Worm (Caenorhabditis elegans): ENCODE measurements around the gene T09A5.15.
A peak's percentile ranks its signal among the peaks of the same experiment; 100 is the strongest.

T09A5.15 gene

ce11 chrII:7900190-7900672 is 42.5 kb downstream of the T09A5.15 start, which contains the start of gene rev-1:
TSS of gene rev-1 (plus strand) at chrII:7900622.
- TF ChIP-seq ham-2 (GFP tag; optimal IDR thresholded peaks at IDR 0.05) (no peak), sptf-1 (tag; optimal IDR thresholded peaks at IDR 0.05) (no peak), ces-1 (GFP tag; optimal IDR thresholded peaks at IDR 0.05) (peak; percentile 64), nhr-2 (tag; optimal IDR thresholded peaks at IDR 0.05) (no peak)

ce11 chrII:7900762-7901161 is 43.0 kb downstream of the T09A5.15 start:
- TF ChIP-seq pha-4 (tag; optimal IDR thresholded peaks at IDR 0.05) (no peak), lin-32 (GFP tag; optimal IDR thresholded peaks at IDR 0.05) (no peak), tbx-8 (GFP tag; optimal IDR thresholded peaks at IDR 0.05) (no peak), sptf-1 (tag; optimal IDR thresholded peaks at IDR 0.05) (no peak), unc-62 (GFP tag; optimal IDR thresholded peaks at IDR 0.05) (no peak), ceh-39 (tag; optimal IDR thresholded peaks at IDR 0.05) (no peak), nhr-28 (tag; optimal IDR thresholded peaks at IDR 0.05) (no peak), ham-2 (GFP tag; optimal IDR thresholded peaks at IDR 0.05) (no peak), mep-1 (tag; optimal IDR thresholded peaks at IDR 0.05) (no peak), unc-39 (tag; optimal IDR thresholded peaks at IDR 0.05) (no peak), snpc-4 (tag; optimal IDR thresholded peaks at IDR 0.05) (no peak), mab-5 (tag; optimal IDR thresholded peaks at IDR 0.05) (no peak), mls-2 (tag; optimal IDR thresholded peaks at IDR 0.05) (no peak), elt-3 (tag; optimal IDR thresholded peaks at IDR 0.05) (no peak), M03D4.4 (tag; optimal IDR thresholded peaks at IDR 0.05) (no peak), nhr-2 (tag; optimal IDR thresholded peaks at IDR 0.05) (no peak), bed-3 (GFP tag; optimal IDR thresholded peaks at IDR 0.05) (no peak), lsy-2 (tag; optimal IDR thresholded peaks at IDR 0.05) (no peak)

- TF ChIP-seq unc-120 (tag; optimal IDR thresholded peaks at IDR 0.05; ENCODE audit: poor library complexity, severe bottlenecking) (no peak), nhr-28 (tag; optimal IDR thresholded peaks at IDR 0.05) (no peak), elt-1 (tag; optimal IDR thresholded peaks at IDR 0.05; ENCODE audit: borderline replicate concordance, insufficient read depth) (no peak), pha-4 (tag; optimal IDR thresholded peaks at IDR 0.05) (no peak), mls-2 (tag; optimal IDR thresholded peaks at IDR 0.05) (no peak), ceh-43 (GFP tag; optimal IDR thresholded peaks at IDR 0.05) (no peak), zip-8 (tag; optimal IDR thresholded peaks at IDR 0.05) (no peak), cnd-1 (tag; optimal IDR thresholded peaks at IDR 0.05) (no peak), snpc-4 (tag; optimal IDR thresholded peaks at IDR 0.05) (no peak), lin-13 (tag; optimal IDR thresholded peaks at IDR 0.05) (no peak), unc-39 (tag; optimal IDR thresholded peaks at IDR 0.05) (no peak), bed-3 (GFP tag; optimal IDR thresholded peaks at IDR 0.05) (no peak), hlh-1 (tag; optimal IDR thresholded peaks at IDR 0.05) (no peak), sptf-1 (tag; optimal IDR thresholded peaks at IDR 0.05) (no peak)
These were observed 44.2 kb downstream of the T09A5.15 start for ce11 chrII:7901990-7902389.

ce11 chrII:7907539-7907997 is 49.8 kb downstream of the T09A5.15 start, which contains the start of gene best-23:
TSS of gene best-23 (minus strand) at chrII:7907589.
- TF ChIP-seq cnd-1 (tag; optimal IDR thresholded peaks at IDR 0.05): no peak
- no peak for TF ChIP-seq mls-2 (tag; optimal IDR thresholded peaks at IDR 0.05)
- peak; percentile 49 for TF ChIP-seq hlh-1 (tag; optimal IDR thresholded peaks at IDR 0.05)
- TF ChIP-seq nhr-28 (tag; optimal IDR thresholded peaks at IDR 0.05): no peak
- no peak for TF ChIP-seq sem-2 (GFP tag; optimal IDR thresholded peaks at IDR 0.05)
- no peak for TF ChIP-seq nhr-2 (tag; optimal IDR thresholded peaks at IDR 0.05)
